Worm (Caenorhabditis elegans): Measurements from ENCODE around the gene T19B10.2.

DNA sequence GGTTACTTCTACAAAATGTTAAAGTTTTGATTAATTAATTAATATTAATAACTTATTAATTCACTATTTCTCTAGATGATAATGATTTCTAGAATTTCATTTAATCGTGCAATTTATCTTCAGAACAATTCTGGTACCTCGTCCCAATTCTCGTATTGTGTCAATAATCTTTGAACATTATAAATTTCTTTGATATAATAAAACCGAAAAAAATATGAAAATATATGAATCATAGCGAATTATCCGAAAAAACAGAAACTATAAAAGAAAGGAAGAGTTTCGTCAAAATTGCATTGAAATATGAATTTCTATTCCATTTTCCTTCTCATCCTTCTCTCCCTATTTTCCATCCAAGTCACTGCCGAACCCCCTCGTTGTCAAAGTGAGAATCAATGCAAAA is 29.6 kb downstream of the T19B10.2 start, which contains the start of gene T19B10.12:
- TF ChIP-seq hmg-4 (GFP tag; optimal IDR thresholded peaks at IDR 0.05) (no peak), tbx-11 (GFP tag; IDR thresholded peaks at IDR 0.05) (no peak), ceh-36 (tag; optimal IDR thresholded peaks at IDR 0.05) (no peak), ama-1 (optimal IDR thresholded peaks at IDR 0.05) (no peak), B0310.2 (tag; optimal IDR thresholded peaks at IDR 0.05) (no peak), flt-1 (GFP tag; IDR thresholded peaks at IDR 0.05) (no peak), hnd-1 (tag; optimal IDR thresholded peaks at IDR 0.05) (no peak), ets-7 (tag; optimal IDR thresholded peaks at IDR 0.05) (no peak), tbx-37 (GFP tag; conservative IDR thresholded peaks at IDR 0.05) (no peak), tra-4 (tag; optimal IDR thresholded peaks at IDR 0.05) (no peak)

Measured in whole organism, early embryonic.